Fruit fly (Drosophila melanogaster) whole organism, adult: Measurements from ENCODE around the gene Pde1c.

ENCODE experiments used
- Crg-1 ChIP-seq: fragments of 200-800 bp; sonication (Bioruptor generic); optimal IDR thresholded peaks from 2 replicates; lab custom pipeline; 2016; ENCODE audit warnings: missing biosample characterization, missing genetic modification characterization
- cnc ChIP-seq, 2 experiments: fragments of >200 bp; optimal IDR thresholded peaks; 2 replicates each; lab custom pipeline; 2017
- ovo ChIP-seq: fragments of 200-800 bp; sonication (Bioruptor generic); optimal IDR thresholded peaks from 2 replicates; lab custom pipeline; 2016; ENCODE audit warnings: missing biosample characterization, missing genetic modification characterization
- pad ChIP-seq: fragments of 200-800 bp; sonication (Bioruptor generic); optimal IDR thresholded peaks from 3 replicates; lab custom pipeline; 2017; ENCODE audit warnings: missing biosample characterization, missing genetic modification characterization, mild to moderate bottlenecking, moderate library complexity, missing genetic modification reagents

DNA sequence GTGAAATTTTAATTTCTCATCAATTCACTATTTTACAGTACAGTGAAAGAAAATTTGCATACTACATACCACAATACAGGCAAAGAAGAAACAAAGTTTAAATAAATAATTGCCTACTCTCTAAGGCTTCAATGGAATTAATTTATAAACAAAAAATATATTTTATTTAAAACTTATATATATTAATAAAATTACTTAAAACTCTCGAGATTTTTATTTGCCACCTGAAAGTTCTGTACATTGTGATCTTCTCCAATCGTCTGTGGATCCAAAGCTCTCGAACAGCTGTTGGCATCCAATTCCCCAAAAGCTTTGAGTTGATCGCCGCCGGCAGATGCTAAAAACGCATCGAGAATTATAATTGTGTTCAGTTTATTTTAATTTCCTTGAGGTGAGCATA, 78.7 kb downstream of the Pde1c start, which contains the start of gene Mal-B2:
- TF ChIP-seq cnc (optimal IDR thresholded peaks at IDR 0.05; lab: Kevin White, UChicago) = no peak
- no peak for TF ChIP-seq ovo (GFP tag; lab: Kevin White, UChicago)
- TF ChIP-seq Crg-1 (GFP tag; lab: Kevin White, UChicago) = no peak
- TF ChIP-seq pad (GFP tag; lab: Kevin White, UChicago) = no peak
